Fruit fly (Drosophila melanogaster) whole organism, wandering third instar larva: ENCODE measurements around the gene Jon25Bii.
A peak's percentile ranks its signal among the peaks of the same experiment; 100 is the strongest.

ENCODE experiments used
- Abd-B ChIP-seq: fragments of >200 bp; optimal IDR thresholded peaks from 2 replicates; lab custom pipeline; 2017; ENCODE audit warnings: missing biosample characterization, missing genetic modification characterization
- CG32264 ChIP-seq: fragments of 200-800 bp; sonication (Bioruptor generic); optimal IDR thresholded peaks from 2 replicates; lab custom pipeline; 2016; ENCODE audit warnings: missing biosample characterization, missing genetic modification characterization
- CG9705 ChIP-seq: fragments of 200-800 bp; sonication (Bioruptor generic); optimal IDR thresholded peaks from 2 replicates; lab custom pipeline; 2018; ENCODE audit warnings: missing biosample characterization, mild to moderate bottlenecking, missing genetic modification characterization
- Dfd ChIP-seq: fragments of >200 bp; optimal IDR thresholded peaks from 2 replicates; lab custom pipeline; 2017; ENCODE audit warnings: missing biosample characterization, missing genetic modification characterization
- Dif ChIP-seq: fragments of 200-275, 200-300 bp; sonication (Bioruptor generic); optimal IDR thresholded peaks from 2 replicates; lab custom pipeline; 2018; ENCODE audit warnings: missing biosample characterization, missing genetic modification characterization; ENCODE audit not compliant: partially characterized antibody
- HLH106 ChIP-seq: fragments of 200-800 bp; optimal IDR thresholded peaks from 3 replicates; lab custom pipeline; 2019; ENCODE audit warnings: missing biosample characterization, mild to moderate bottlenecking, missing genetic modification characterization, moderate library complexity
- Hnf4 ChIP-seq: fragments of 200-800 bp; sonication (Bioruptor generic); optimal IDR thresholded peaks from 2 replicates; lab custom pipeline; 2016; ENCODE audit warnings: missing biosample characterization, mild to moderate bottlenecking, missing genetic modification characterization
- Hr78 ChIP-seq: fragments of >200 bp; optimal IDR thresholded peaks from 2 replicates; lab custom pipeline; 2017; ENCODE audit warnings: missing biosample characterization, missing genetic modification characterization
- Hr83 ChIP-seq: fragments of 200-300 bp; sonication (Bioruptor generic); optimal IDR thresholded peaks from 2 replicates; lab custom pipeline; 2016; ENCODE audit warnings: missing biosample characterization, mild to moderate bottlenecking, missing genetic modification characterization, moderate library complexity; ENCODE audit not compliant: poor library complexity, severe bottlenecking
- Jra ChIP-seq: sonication (Bioruptor generic); optimal IDR thresholded peaks from 2 replicates; lab custom pipeline; 2016; ENCODE audit warnings: missing biosample characterization, missing genetic modification characterization
- Mio ChIP-seq: sonication (Bioruptor generic); optimal IDR thresholded peaks from 2 replicates; lab custom pipeline; 2016; ENCODE audit warnings: missing biosample characterization, missing genetic modification characterization
- Myc ChIP-seq: fragments of >200 bp; optimal IDR thresholded peaks from 2 replicates; lab custom pipeline; 2017
- N ChIP-seq: fragments of >200 bp; optimal IDR thresholded peaks from 2 replicates; lab custom pipeline; 2018; ENCODE audit warnings: missing biosample characterization, missing external identifiers, missing genetic modification characterization
- OdsH ChIP-seq: fragments of 200-800 bp; sonication (Bioruptor generic); optimal IDR thresholded peaks from 2 replicates; lab custom pipeline; 2016; ENCODE audit warnings: missing biosample characterization, mild to moderate bottlenecking, missing genetic modification characterization
- Rel ChIP-seq, 2 experiments: fragments of 200-800 bp; sonication (Bioruptor generic) in 1 of 2; optimal IDR thresholded peaks; 2 replicates in 1 of 2; 3 replicates in 1 of 2; lab custom pipeline; 2016 to 2019; ENCODE audit warnings: mild to moderate bottlenecking in 2 of 2, missing biosample characterization in 2 of 2, missing genetic modification characterization in 2 of 2, moderate library complexity in 1 of 2
- Sp1 ChIP-seq: fragments of 200-800 bp; sonication (Bioruptor generic); optimal IDR thresholded peaks from 3 replicates; lab custom pipeline; 2019; ENCODE audit warnings: missing biosample characterization, mild to moderate bottlenecking, missing genetic modification characterization, moderate library complexity
- Vsx2 ChIP-seq: fragments of 200-300, 225-300 bp; sonication (Bioruptor generic); optimal IDR thresholded peaks from 2 replicates; lab custom pipeline; 2018; ENCODE audit warnings: missing biosample characterization, missing genetic modification characterization; ENCODE audit not compliant: partially characterized antibody
- br ChIP-seq: fragments of 200-800 bp; sonication (Bioruptor generic); optimal IDR thresholded peaks from 2 replicates; lab custom pipeline; 2016; ENCODE audit warnings: missing biosample characterization, missing genetic modification characterization
- brk ChIP-seq: fragments of 200-800 bp; sonication (Bioruptor generic); optimal IDR thresholded peaks from 2 replicates; lab custom pipeline; 2016; ENCODE audit warnings: missing biosample characterization, mild to moderate bottlenecking, missing genetic modification characterization
- dl ChIP-seq, 2 experiments: fragments of 175-275, 200-275 bp in 1 of 2; fragments of 200-275 bp in 1 of 2; sonication (Bioruptor generic); optimal IDR thresholded peaks; lab custom pipeline; 2018; ENCODE audit warnings: mild to moderate bottlenecking in 2 of 2, missing biosample characterization in 2 of 2, missing genetic modification characterization in 2 of 2, moderate library complexity in 2 of 2; ENCODE audit not compliant: partially characterized antibody in 2 of 2, insufficient read depth in 1 of 2
- dmrt93B ChIP-seq: fragments of 200-800 bp; sonication (Bioruptor generic); optimal IDR thresholded peaks from 2 replicates; lab custom pipeline; 2018; ENCODE audit warnings: missing biosample characterization, mild to moderate bottlenecking, missing genetic modification characterization
- dsf ChIP-seq: sonication (Bioruptor generic); optimal IDR thresholded peaks from 2 replicates; lab custom pipeline; 2016; ENCODE audit warnings: missing biosample characterization, missing genetic modification characterization, borderline replicate concordance
- ey ChIP-seq: fragments of 200-800 bp; sonication (Bioruptor generic); optimal IDR thresholded peaks from 2 replicates; lab custom pipeline; 2016; ENCODE audit warnings: missing biosample characterization, missing genetic modification characterization
- foxo ChIP-seq, 2 experiments: fragments of 200-800 bp; sonication (Bioruptor generic); optimal IDR thresholded peaks; 2 replicates in 1 of 2; 3 replicates in 1 of 2; lab custom pipeline; 2016 to 2017; ENCODE audit warnings: missing biosample characterization in 2 of 2, missing genetic modification characterization in 2 of 2
- fru ChIP-seq: fragments of 200-800 bp; sonication (Bioruptor generic); optimal IDR thresholded peaks from 3 replicates; lab custom pipeline; 2016; ENCODE audit warnings: missing biosample characterization, mild to moderate bottlenecking, missing genetic modification characterization
- h ChIP-seq: fragments of 200-800 bp; sonication (Bioruptor generic); optimal IDR thresholded peaks from 3 replicates; lab custom pipeline; 2016; ENCODE audit warnings: missing biosample characterization, mild to moderate bottlenecking, missing genetic modification characterization
- jim ChIP-seq: fragments of 175-275, 200-325 bp; sonication (Bioruptor generic); optimal IDR thresholded peaks from 2 replicates; lab custom pipeline; 2016; ENCODE audit warnings: missing biosample characterization, mild to moderate bottlenecking, missing genetic modification characterization
- lola ChIP-seq: fragments of >200 bp; optimal IDR thresholded peaks from 2 replicates; lab custom pipeline; 2017; ENCODE audit warnings: missing biosample characterization, missing genetic modification characterization
- pan ChIP-seq: fragments of >200 bp; optimal IDR thresholded peaks from 2 replicates; lab custom pipeline; 2017
- psq ChIP-seq: fragments of 200-800 bp; sonication (Bioruptor generic); optimal IDR thresholded peaks from 3 replicates; lab custom pipeline; 2017; ENCODE audit warnings: missing biosample characterization, mild to moderate bottlenecking, missing genetic modification characterization, moderate library complexity
- rgr ChIP-seq: fragments of 200-800 bp; sonication (Bioruptor generic); optimal IDR thresholded peaks from 3 replicates; lab custom pipeline; 2016; ENCODE audit warnings: missing biosample characterization, mild to moderate bottlenecking, missing genetic modification characterization
- sage ChIP-seq: fragments of 200-800 bp; sonication (Bioruptor generic); optimal IDR thresholded peaks from 2 replicates; lab custom pipeline; 2016; ENCODE audit warnings: missing biosample characterization, mild to moderate bottlenecking, missing genetic modification characterization
- tai ChIP-seq: sonication (Bioruptor generic); optimal IDR thresholded peaks from 2 replicates; lab custom pipeline; 2016; ENCODE audit warnings: missing biosample characterization, missing genetic modification characterization
- usp ChIP-seq: fragments of >200 bp; optimal IDR thresholded peaks from 2 replicates; lab custom pipeline; 2017; ENCODE audit warnings: missing biosample characterization, missing genetic modification characterization
- woc ChIP-seq: sonication (Bioruptor generic); optimal IDR thresholded peaks from 2 replicates; lab custom pipeline; 2016; ENCODE audit warnings: missing biosample characterization, mild to moderate bottlenecking, missing genetic modification characterization

Jon25Bii gene

dm6 chr2L:4971329-4971798, 18.4 kb upstream of the Jon25Bii start, which contains the start of gene CG14043:
Gene CG14043, plus strand, starts transcription at chr2L:4971702.
- TF ChIP-seq Rel (GFP tag; optimal IDR thresholded peaks at IDR 0.05; lab: Kevin White, UChicago), result no peak
- TF ChIP-seq Rel (tag; optimal IDR thresholded peaks at IDR 0.05; lab: Kevin White, UChicago), result peak; percentile 51
- no peak for TF ChIP-seq psq (GFP tag; lab: Kevin White, UChicago)
- no peak for TF ChIP-seq Mio (GFP tag; lab: Kevin White, UChicago)
- peak; percentile 46 for TF ChIP-seq Myc
- TF ChIP-seq HLH106 (tag; lab: Kevin White, UChicago), result peak; percentile 2

dm6 chr2L:4968767-4969166, 15.8 kb upstream of the Jon25Bii start, which contains the start of the genes Scox and Polr1C:
Gene Scox, minus strand, starts transcription at chr2L:4968935.
Gene Polr1C, plus strand, starts transcription at chr2L:4969004.
- TF ChIP-seq Hnf4 (no peak), Hr78 (GFP tag; lab: Kevin White, UChicago) (no peak), Mio (GFP tag; lab: Kevin White, UChicago) (no peak), foxo (GFP tag; optimal IDR thresholded peaks at IDR 0.05; lab: Kevin White, UChicago) (no peak), Vsx2 (GFP tag; lab: Kevin White, UChicago) (no peak), Myc (peak; percentile 1), dl (GFP tag; optimal IDR thresholded peaks at IDR 0.05; lab: Kevin White, UChicago; ENCODE audit: insufficient read depth in 1 of 2, partially characterized antibody in 2 of 2) (no peak)

dm6 chr2L:4967511-4967910, 14.6 kb upstream of the Jon25Bii start, which contains the start of gene eIF3i:
Gene eIF3i, minus strand, starts transcription at chr2L:4967775.
- TF ChIP-seq Rel (GFP tag; optimal IDR thresholded peaks at IDR 0.05; lab: Kevin White, UChicago), result no peak
- no peak for TF ChIP-seq Rel (tag; optimal IDR thresholded peaks at IDR 0.05; lab: Kevin White, UChicago)
- TF ChIP-seq sage (GFP tag; lab: Kevin White, UChicago), result no peak
- no peak for TF ChIP-seq pan (lab: Kevin White, UChicago)
- no peak for TF ChIP-seq rgr (GFP tag; lab: Kevin White, UChicago)
- no peak for TF ChIP-seq dsf
- TF ChIP-seq brk (GFP tag; lab: Kevin White, UChicago), result no peak
- no peak for TF ChIP-seq Jra (GFP tag; lab: Kevin White, UChicago)
- no peak for TF ChIP-seq Hr78 (GFP tag; lab: Kevin White, UChicago)
- TF ChIP-seq usp (GFP tag; lab: Kevin White, UChicago), result no peak
- TF ChIP-seq N (GFP tag; lab: Kevin White, UChicago), result no peak
- TF ChIP-seq Mio (GFP tag; lab: Kevin White, UChicago), result no peak
- TF ChIP-seq fru (GFP tag; lab: Kevin White, UChicago), result no peak
- no peak for TF ChIP-seq CG9705 (GFP tag; lab: Kevin White, UChicago)
- TF ChIP-seq psq (GFP tag; lab: Kevin White, UChicago), result no peak
- TF ChIP-seq, all 38 proteins: peak for 0

- TF ChIP-seq woc (GFP tag; lab: Kevin White, UChicago), result no peak
- no peak for TF ChIP-seq OdsH (GFP tag; lab: Kevin White, UChicago)
- no peak for TF ChIP-seq rgr (GFP tag; lab: Kevin White, UChicago)
- no peak for TF ChIP-seq tai (GFP tag; lab: Kevin White, UChicago)
- TF ChIP-seq foxo (GFP tag; optimal IDR thresholded peaks at IDR 0.05; lab: Kevin White, UChicago), result no peak
- TF ChIP-seq Hr78 (GFP tag; lab: Kevin White, UChicago), result no peak
- TF ChIP-seq Hnf4, result no peak
- TF ChIP-seq br (GFP tag; lab: Kevin White, UChicago), result no peak
- no peak for TF ChIP-seq CG32264 (GFP tag; lab: Kevin White, UChicago)
- TF ChIP-seq jim (GFP tag; lab: Kevin White, UChicago), result no peak
- no peak for TF ChIP-seq Jra (GFP tag; lab: Kevin White, UChicago)
- no peak for TF ChIP-seq Abd-B (GFP tag; lab: Kevin White, UChicago)
These were observed 13.0 kb upstream of the Jon25Bii start for dm6 chr2L:4965923-4966322.

dm6 chr2L:4965420-4965819, 12.5 kb upstream of the Jon25Bii start, which contains the start of gene CG34125:
Gene CG34125, plus strand, starts transcription at chr2L:4965673.
- TF ChIP-seq pan (lab: Kevin White, UChicago) (no peak), Hr83 (GFP tag; lab: Kevin White, UChicago) (no peak), Hr78 (GFP tag; lab: Kevin White, UChicago) (no peak), N (GFP tag; lab: Kevin White, UChicago) (no peak), Dfd (no peak), brk (GFP tag; lab: Kevin White, UChicago) (no peak), br (GFP tag; lab: Kevin White, UChicago) (no peak), jim (GFP tag; lab: Kevin White, UChicago) (no peak), fru (GFP tag; lab: Kevin White, UChicago) (no peak), Mio (GFP tag; lab: Kevin White, UChicago) (no peak), dmrt93B (no peak), Sp1 (GFP tag; lab: Kevin White, UChicago) (no peak), CG32264 (GFP tag; lab: Kevin White, UChicago) (no peak), Myc (peak; percentile 88), lola (GFP tag; lab: Kevin White, UChicago) (no peak), Abd-B (GFP tag; lab: Kevin White, UChicago) (no peak), rgr (GFP tag; lab: Kevin White, UChicago) (no peak), dsf (no peak), sage (GFP tag; lab: Kevin White, UChicago) (no peak), tai (GFP tag; lab: Kevin White, UChicago) (no peak), CG9705 (GFP tag; lab: Kevin White, UChicago) (peak; percentile 24), Dif (GFP tag; lab: Kevin White, UChicago) (no peak), ey (no peak), HLH106 (tag; lab: Kevin White, UChicago) (peak; percentile 53), h (no peak), Hnf4 (no peak), OdsH (GFP tag; lab: Kevin White, UChicago) (peak; percentile 24), Jra (GFP tag; lab: Kevin White, UChicago) (no peak)
